Fruit fly (Drosophila melanogaster) whole organism, embryonic: ENCODE measurements around the gene vtd.

Experiments used
- Abd-B ChIP-seq: fragments of 200-800 bp; sonication (Bioruptor generic); optimal IDR thresholded peaks from 2 replicates; lab custom pipeline; 2018; ENCODE audit warnings: missing biosample characterization, mild to moderate bottlenecking, missing genetic modification characterization, moderate library complexity
- BEAF-32 ChIP-seq: fragments of 200-800 bp; sonication (Bioruptor generic); optimal IDR thresholded peaks from 3 replicates; lab custom pipeline; 2017; ENCODE audit warnings: missing biosample characterization, missing genetic modification characterization, mild to moderate bottlenecking, moderate library complexity, missing genetic modification reagents
- CG1024 ChIP-seq: fragments of 200-800 bp; sonication (Bioruptor generic); IDR thresholded peaks from 2 replicates; pipeline ENCODE4 v1.3.6; 2022; ENCODE audit warnings: missing biosample characterization, missing genetic modification characterization
- CG11093 ChIP-seq: fragments of 200-800 bp; sonication (Bioruptor generic); IDR thresholded peaks from 3 replicates; pipeline ENCODE4 v1.3.6; 2022; ENCODE audit warnings: missing biosample characterization, missing genetic modification characterization
- CG11723 ChIP-seq: fragments of 200-800 bp; sonication (Bioruptor generic); optimal IDR thresholded peaks from 2 replicates; lab custom pipeline; 2017; ENCODE audit warnings: missing biosample characterization, mild to moderate bottlenecking, missing genetic modification characterization
- CG12659 ChIP-seq: fragments of 200-800 bp; sonication (Bioruptor generic); optimal IDR thresholded peaks from 3 replicates; lab custom pipeline; 2017; ENCODE audit warnings: mild to moderate bottlenecking, missing biosample characterization, missing genetic modification reagents, missing genetic modification characterization
- CG1603 ChIP-seq: fragments of 200-800 bp; sonication (Bioruptor generic); optimal IDR thresholded peaks from 2 replicates; lab custom pipeline; 2019; ENCODE audit warnings: missing biosample characterization, mild to moderate bottlenecking, missing genetic modification characterization, moderate library complexity
- CG17361 ChIP-seq: fragments of 200-800 bp; sonication (Bioruptor generic); IDR thresholded peaks from 3 replicates; pipeline ENCODE4 v1.3.6; 2022; ENCODE audit warnings: missing biosample characterization, missing genetic modification characterization
- CG17612 ChIP-seq: fragments of 200-800 bp; sonication (Bioruptor generic); IDR thresholded peaks from 2 replicates; pipeline ENCODE4 v1.3.6; 2022; ENCODE audit warnings: missing biosample characterization, missing genetic modification characterization
- CG17802 ChIP-seq: fragments of 200-800 bp; sonication (Bioruptor generic); optimal IDR thresholded peaks from 2 replicates; lab custom pipeline; 2018; ENCODE audit warnings: missing biosample characterization, mild to moderate bottlenecking, missing genetic modification characterization, moderate library complexity
- CG1832 ChIP-seq: fragments of 200-800 bp; sonication (Bioruptor generic); optimal IDR thresholded peaks from 2 replicates; lab custom pipeline; 2017; ENCODE audit warnings: missing biosample characterization, mild to moderate bottlenecking, missing genetic modification characterization, inconsistent platforms
- CG30020 ChIP-seq: fragments of 200-800 bp; optimal IDR thresholded peaks from 2 replicates; lab custom pipeline; 2019; ENCODE audit warnings: missing biosample characterization, mild to moderate bottlenecking, missing genetic modification characterization, moderate library complexity
- CG30403 ChIP-seq: fragments of 200-800 bp; sonication (Bioruptor generic); optimal IDR thresholded peaks from 3 replicates; lab custom pipeline; 2016; ENCODE audit warnings: missing biosample characterization, missing genetic modification characterization
- CG4617 ChIP-seq: fragments of 200-800 bp; sonication (Bioruptor generic); optimal IDR thresholded peaks from 3 replicates; lab custom pipeline; 2016; ENCODE audit warnings: missing biosample characterization, missing genetic modification characterization, borderline replicate concordance
- CG6765 ChIP-seq: fragments of 200-800 bp; sonication (Bioruptor generic); optimal IDR thresholded peaks from 3 replicates; lab custom pipeline; 2017; ENCODE audit warnings: missing biosample characterization, mild to moderate bottlenecking, missing genetic modification characterization
- CG7357 ChIP-seq: fragments of 200-800 bp; sonication (Bioruptor generic); IDR thresholded peaks from 3 replicates; pipeline ENCODE4 v1.3.6; 2022; ENCODE audit warnings: missing biosample characterization, missing genetic modification characterization
- CG7839 ChIP-seq: fragments of 200-800 bp; sonication (Bioruptor generic); optimal IDR thresholded peaks from 3 replicates; lab custom pipeline; 2018; ENCODE audit warnings: missing biosample characterization, mild to moderate bottlenecking, missing genetic modification characterization, moderate library complexity
- CG8089 ChIP-seq: fragments of 200-800 bp; sonication (Bioruptor generic); optimal IDR thresholded peaks from 3 replicates; lab custom pipeline; 2016; ENCODE audit warnings: missing biosample characterization, missing genetic modification characterization
- CG8290 ChIP-seq, 3 experiments: fragments of 200-800 bp; sonication (Bioruptor generic); optimal IDR thresholded peaks; 2 replicates each; lab custom pipeline; 2016 to 2019; ENCODE audit warnings: missing biosample characterization in 3 of 3, missing genetic modification characterization in 3 of 3, mild to moderate bottlenecking in 2 of 3, moderate library complexity in 1 of 3
- CG9727 ChIP-seq: fragments of 200-800 bp; sonication (Bioruptor generic); optimal IDR thresholded peaks from 3 replicates; lab custom pipeline; 2017; ENCODE audit warnings: missing biosample characterization, mild to moderate bottlenecking, missing genetic modification characterization
- CG9817 ChIP-seq: fragments of 200-800 bp; sonication (Bioruptor generic); optimal IDR thresholded peaks from 2 replicates; lab custom pipeline; 2018; ENCODE audit warnings: missing biosample characterization, mild to moderate bottlenecking, missing genetic modification characterization, moderate library complexity
- D ChIP-seq, 2 experiments: fragments of 200-800 bp in 1 of 2; fragments of >200 bp in 1 of 2; sonication (Bioruptor generic) in 1 of 2; optimal IDR thresholded peaks; 2 replicates in 1 of 2; 3 replicates in 1 of 2; lab custom pipeline; 2017; ENCODE audit warnings: mild to moderate bottlenecking in 1 of 2, missing biosample characterization in 1 of 2, missing genetic modification characterization in 1 of 2, missing genetic modification reagents in 1 of 2
- Dfd ChIP-seq, 2 experiments: fragments of >200 bp; optimal IDR thresholded peaks; 2 replicates each; lab custom pipeline; 2017; ENCODE audit warnings: missing biosample characterization in 2 of 2, missing genetic modification characterization in 2 of 2
- Dip3 ChIP-seq: fragments of 200-800 bp; sonication (Bioruptor generic); optimal IDR thresholded peaks from 3 replicates; lab custom pipeline; 2016; ENCODE audit warnings: missing biosample characterization, missing genetic modification characterization
- Ets97D ChIP-seq: fragments of 200-800 bp; sonication (Bioruptor generic); optimal IDR thresholded peaks from 3 replicates; lab custom pipeline; 2016; ENCODE audit warnings: missing biosample characterization, missing genetic modification characterization
- Hey ChIP-seq: fragments of 200-800 bp; sonication (Bioruptor generic); optimal IDR thresholded peaks from 3 replicates; lab custom pipeline; 2018; ENCODE audit warnings: missing biosample characterization, mild to moderate bottlenecking, missing genetic modification characterization
- HmgZ ChIP-seq: fragments of 200-800 bp; sonication (Bioruptor generic); optimal IDR thresholded peaks from 2 replicates; lab custom pipeline; 2018; ENCODE audit warnings: missing biosample characterization, mild to moderate bottlenecking, missing genetic modification characterization
- Lhr ChIP-seq: fragments of 200-800 bp; sonication (Bioruptor generic); optimal IDR thresholded peaks from 3 replicates; lab custom pipeline; 2017; ENCODE audit warnings: mild to moderate bottlenecking, missing biosample characterization, missing genetic modification reagents, missing genetic modification characterization
- Mad ChIP-seq: fragments of 200-800 bp; sonication (Bioruptor generic); optimal IDR thresholded peaks from 2 replicates; lab custom pipeline; 2016; ENCODE audit warnings: missing biosample characterization, missing genetic modification characterization
- Nf-YA ChIP-seq: fragments of 200-800 bp; sonication (Bioruptor generic); IDR thresholded peaks from 2 replicates; pipeline ENCODE4 v1.3.6; 2022; ENCODE audit warnings: missing biosample characterization, missing genetic modification characterization
- Sry-δ ChIP-seq: fragments of 200-800 bp; sonication (Bioruptor generic); optimal IDR thresholded peaks from 2 replicates; lab custom pipeline; 2016; ENCODE audit warnings: missing biosample characterization, missing genetic modification characterization
- Trl ChIP-seq, 3 experiments: fragments of >200 bp in 2 of 3; fragments of 200-800 bp in 1 of 3; sonication (Bioruptor generic) in 1 of 3; optimal IDR thresholded peaks; 2 replicates in 1 of 3; 3 replicates in 2 of 3; lab custom pipeline; 2016 to 2017; ENCODE audit warnings: missing biosample characterization in 1 of 3, missing genetic modification characterization in 1 of 3
- chn ChIP-seq: fragments of 200-800 bp; sonication (Bioruptor generic); optimal IDR thresholded peaks from 2 replicates; lab custom pipeline; 2016; ENCODE audit warnings: missing biosample characterization, missing genetic modification characterization
- dmrt11E ChIP-seq: fragments of 200-800 bp; sonication (Bioruptor generic); optimal IDR thresholded peaks from 3 replicates; lab custom pipeline; 2018; ENCODE audit warnings: missing biosample characterization, mild to moderate bottlenecking, missing genetic modification characterization, moderate library complexity
- dpn ChIP-seq, 2 experiments: fragments of 200-800 bp; sonication (Bioruptor generic); optimal IDR thresholded peaks; 3 replicates each; lab custom pipeline; 2016; ENCODE audit warnings: missing biosample characterization in 2 of 2, missing genetic modification characterization in 2 of 2
- gce ChIP-seq: fragments of 200-800 bp; sonication (Bioruptor generic); IDR thresholded peaks from 3 replicates; pipeline ENCODE4 v1.3.6; 2022; ENCODE audit warnings: missing biosample characterization, missing genetic modification characterization
- mam ChIP-seq: fragments of 200-800 bp; sonication (Bioruptor generic); optimal IDR thresholded peaks from 3 replicates; lab custom pipeline; 2016; ENCODE audit warnings: missing biosample characterization, missing genetic modification characterization
- odd ChIP-seq: fragments of 200-800 bp; sonication (Bioruptor generic); optimal IDR thresholded peaks from 2 replicates; lab custom pipeline; 2017; ENCODE audit warnings: missing biosample characterization, mild to moderate bottlenecking, missing genetic modification characterization
- pfk ChIP-seq: fragments of 200-800 bp; sonication (Bioruptor generic); optimal IDR thresholded peaks from 2 replicates; lab custom pipeline; 2018; ENCODE audit warnings: missing biosample characterization, mild to moderate bottlenecking, missing genetic modification characterization, moderate library complexity
- phol ChIP-seq: fragments of 200-800 bp; sonication (Bioruptor generic); optimal IDR thresholded peaks from 3 replicates; lab custom pipeline; 2018; ENCODE audit warnings: missing biosample characterization, mild to moderate bottlenecking, missing genetic modification characterization, moderate library complexity
- row ChIP-seq: fragments of 200-800 bp; sonication (Bioruptor generic); IDR thresholded peaks from 3 replicates; pipeline ENCODE4 v1.3.6; 2022; ENCODE audit warnings: missing biosample characterization, missing genetic modification characterization
- sc ChIP-seq, 3 experiments: fragments of >200 bp in 2 of 3; fragments of 200-800 bp in 1 of 3; sonication (Bioruptor generic) in 1 of 3; optimal IDR thresholded peaks; 2 replicates in 2 of 3; 3 replicates in 1 of 3; lab custom pipeline; 2017; ENCODE audit warnings: mild to moderate bottlenecking in 1 of 3, missing biosample characterization in 1 of 3, missing genetic modification characterization in 1 of 3, missing genetic modification reagents in 1 of 3
- sens ChIP-seq: fragments of 200-800 bp; sonication (Bioruptor generic); peaks from one replicate; lab custom pipeline; 2016; ENCODE audit warnings: missing biosample characterization, missing genetic modification characterization
- sob ChIP-seq: fragments of 200-800 bp; sonication (Bioruptor generic); IDR thresholded peaks from 2 replicates; pipeline ENCODE4 v1.3.6; 2022; ENCODE audit warnings: missing biosample characterization, missing genetic modification characterization
- ssp ChIP-seq: fragments of 200-800 bp; sonication (Bioruptor generic); IDR thresholded peaks from 2 replicates; pipeline ENCODE4 v1.3.6; 2022; ENCODE audit warnings: missing biosample characterization, missing genetic modification characterization
- unc-4 ChIP-seq: fragments of 200-800 bp; sonication (Bioruptor generic); IDR thresholded peaks from 2 replicates; pipeline ENCODE4 v1.3.6; 2022; ENCODE audit warnings: missing biosample characterization, missing genetic modification characterization; ENCODE audit not compliant: partially characterized antibody
- yki ChIP-seq: fragments of >200 bp; optimal IDR thresholded peaks from 3 replicates; lab custom pipeline; 2018
- zen ChIP-seq: fragments of 200-800 bp; sonication (Bioruptor generic); optimal IDR thresholded peaks from 3 replicates; lab custom pipeline; 2018; ENCODE audit warnings: missing biosample characterization, mild to moderate bottlenecking, missing genetic modification characterization, moderate library complexity

Gene vtd

DNA sequence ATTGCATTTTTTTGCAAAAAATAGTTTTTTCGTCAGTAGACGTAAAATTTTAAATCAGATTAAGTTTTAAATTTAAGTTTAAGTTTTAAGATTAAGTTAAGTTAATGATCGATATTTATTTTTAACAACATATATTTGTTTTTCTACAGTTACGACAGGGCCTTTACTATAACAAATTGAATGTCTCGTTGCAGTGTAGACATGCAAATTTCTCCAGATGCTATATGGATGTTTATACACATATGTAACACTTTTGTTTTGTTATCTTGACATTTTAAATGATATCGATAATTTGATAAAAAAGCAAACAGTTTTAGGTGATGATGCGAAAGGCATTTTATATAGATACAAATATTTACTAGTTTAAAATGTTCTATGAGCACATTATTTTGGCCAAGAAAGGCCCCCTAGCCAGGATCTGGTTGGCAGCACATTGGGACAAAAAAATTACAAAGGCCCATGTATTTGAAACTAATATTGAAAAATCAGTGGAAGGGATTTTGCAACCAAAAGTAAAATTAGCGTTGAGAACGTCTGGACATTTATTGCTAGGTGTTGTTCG, at the start of gene vtd:
TSS of gene vtd (plus strand) at position 282 of the 562 bp plus-strand sequence.
- TF ChIP-seq D (optimal IDR thresholded peaks at IDR 0.05; lab: Kevin White, UChicago) = no peak
- TF ChIP-seq D (GFP tag; optimal IDR thresholded peaks at IDR 0.05; lab: Kevin White, UChicago) = no peak
- TF ChIP-seq CG8290 (GFP tag; optimal IDR thresholded peaks at IDR 0.05; lab: Kevin White, UChicago) = peak; percentile 50
- peak in 1 of 2 experiments; percentile 64 for TF ChIP-seq CG8290 (tag; optimal IDR thresholded peaks at IDR 0.05; lab: Kevin White, UChicago)
- no peak for TF ChIP-seq mam (GFP tag; lab: Kevin White, UChicago)
- TF ChIP-seq Sry-δ (GFP tag; lab: Kevin White, UChicago) = peak; percentile 27
- no peak for TF ChIP-seq HmgZ
- TF ChIP-seq CG7839 (tag; lab: Kevin White, UChicago) = no peak
- TF ChIP-seq unc-4 (GFP tag; lab: Robert Waterston, UW) = no peak
- TF ChIP-seq ssp = peak; percentile 99
- TF ChIP-seq dmrt11E = peak; percentile 16
- peak; percentile 99 for TF ChIP-seq CG30020 (tag; lab: Kevin White, UChicago)
- peak; percentile 62 for TF ChIP-seq Abd-B (GFP tag; lab: Kevin White, UChicago)
- TF ChIP-seq CG17802 (tag; lab: Kevin White, UChicago) = peak; percentile 99
- TF ChIP-seq chn (GFP tag; lab: Kevin White, UChicago) = no peak
- TF ChIP-seq CG11093 (GFP tag; lab: Robert Waterston, UW) = no peak
- peak; percentile 31 for TF ChIP-seq CG8089 (GFP tag; lab: Kevin White, UChicago)
- peak; percentile 67 for TF ChIP-seq sens (GFP tag; lab: Kevin White, UChicago)
- TF ChIP-seq CG17361 (GFP tag; lab: Robert Waterston, UW) = peak; percentile 49; the same call in 2 of the 3 replicates
- no peak for TF ChIP-seq CG9727 (GFP tag; lab: Kevin White, UChicago)
- no peak for TF ChIP-seq sob (GFP tag; lab: Robert Waterston, UW)
- TF ChIP-seq CG6765 (GFP tag; lab: Kevin White, UChicago) = no peak
- TF ChIP-seq CG7357 (GFP tag; lab: Robert Waterston, UW) = peak; percentile 95
- TF ChIP-seq Dfd (GFP tag; optimal IDR thresholded peaks at IDR 0.05; lab: Kevin White, UChicago) = peak in 1 of 2 experiments; percentile 36
- TF ChIP-seq Hey (tag; lab: Kevin White, UChicago) = no peak
- no peak for TF ChIP-seq CG30403 (GFP tag; lab: Kevin White, UChicago)
- peak; percentile 100 for TF ChIP-seq CG1603 (tag; lab: Kevin White, UChicago)
- TF ChIP-seq phol = peak; percentile 57
- TF ChIP-seq Trl (optimal IDR thresholded peaks at IDR 0.05; lab: Kevin White, UChicago) = no peak
- no peak for TF ChIP-seq Trl (GFP tag; optimal IDR thresholded peaks at IDR 0.05; lab: Kevin White, UChicago)
- TF ChIP-seq CG4617 = peak; percentile 63
- TF ChIP-seq CG11723 (GFP tag; lab: Kevin White, UChicago) = peak; percentile 92
- peak; percentile 99 for TF ChIP-seq CG1024 (GFP tag; lab: Robert Waterston, UW)
- peak; percentile 58 for TF ChIP-seq CG12659 (GFP tag; lab: Kevin White, UChicago)
- TF ChIP-seq Mad (GFP tag; lab: Kevin White, UChicago) = no peak
- no peak for TF ChIP-seq gce (GFP tag; lab: Robert Waterston, UW)
- TF ChIP-seq BEAF-32 = peak; percentile 25
- TF ChIP-seq Nf-YA (GFP tag; lab: Robert Waterston, UW) = no peak
- TF ChIP-seq yki (lab: Kevin White, UChicago) = no peak
- no peak for TF ChIP-seq CG17612
- TF ChIP-seq Dip3 (GFP tag; lab: Kevin White, UChicago) = no peak
- no peak for TF ChIP-seq dpn (GFP tag; optimal IDR thresholded peaks at IDR 0.05; lab: Kevin White, UChicago)
- TF ChIP-seq CG9817 = peak; percentile 20
- no peak for TF ChIP-seq odd
- no peak for TF ChIP-seq CG1832
- TF ChIP-seq zen = no peak
- TF ChIP-seq Ets97D (GFP tag; lab: Kevin White, UChicago) = peak; percentile 46
- no peak for TF ChIP-seq sc (optimal IDR thresholded peaks at IDR 0.05; lab: Kevin White, UChicago)
- no peak for TF ChIP-seq sc (GFP tag; optimal IDR thresholded peaks at IDR 0.05; lab: Kevin White, UChicago)
- TF ChIP-seq Lhr (GFP tag; lab: Kevin White, UChicago) = peak; percentile 60
- peak; percentile 79 for TF ChIP-seq row (GFP tag; lab: Robert Waterston, UW)
- TF ChIP-seq pfk = peak; percentile 73
